Fruit fly (Drosophila melanogaster) whole organism, embryonic: ENCODE results near the gene CG18765.

Source experiments
- ATbp ChIP-seq: fragments of 200-800 bp; sonication (Bioruptor generic); optimal IDR thresholded peaks from 2 replicates; lab custom pipeline; 2017; ENCODE audit warnings: missing biosample characterization, mild to moderate bottlenecking, missing genetic modification characterization, missing genetic modification reagents
- Abd-B ChIP-seq: fragments of 200-800 bp; sonication (Bioruptor generic); optimal IDR thresholded peaks from 2 replicates; lab custom pipeline; 2018; ENCODE audit warnings: missing biosample characterization, mild to moderate bottlenecking, missing genetic modification characterization, moderate library complexity
- CG10267 ChIP-seq: fragments of 200-800 bp; sonication (Bioruptor generic); optimal IDR thresholded peaks from 2 replicates; lab custom pipeline; 2018; ENCODE audit warnings: missing biosample characterization, mild to moderate bottlenecking, missing genetic modification characterization, moderate library complexity
- CG11504 ChIP-seq: fragments of 200-800 bp; sonication (Bioruptor generic); optimal IDR thresholded peaks from 3 replicates; lab custom pipeline; 2019; ENCODE audit warnings: missing biosample characterization, mild to moderate bottlenecking, missing genetic modification characterization, moderate library complexity
- CG12219 ChIP-seq: fragments of 200-800 bp; sonication (Bioruptor generic); optimal IDR thresholded peaks from 3 replicates; lab custom pipeline; 2018; ENCODE audit warnings: missing biosample characterization, mild to moderate bottlenecking, missing genetic modification characterization
- CG12659 ChIP-seq: fragments of 200-800 bp; sonication (Bioruptor generic); optimal IDR thresholded peaks from 3 replicates; lab custom pipeline; 2017; ENCODE audit warnings: mild to moderate bottlenecking, missing biosample characterization, missing genetic modification reagents, missing genetic modification characterization
- CG13123 ChIP-seq: fragments of 200-800 bp; sonication (Bioruptor generic); optimal IDR thresholded peaks from 2 replicates; lab custom pipeline; 2016; ENCODE audit warnings: missing biosample characterization, missing genetic modification characterization
- CG1529 ChIP-seq: fragments of 200-800 bp; sonication (Bioruptor generic); optimal IDR thresholded peaks from 3 replicates; lab custom pipeline; 2018; ENCODE audit warnings: missing biosample characterization, missing genetic modification characterization
- CG17359 ChIP-seq: fragments of 200-800 bp; sonication (Bioruptor generic); optimal IDR thresholded peaks from 3 replicates; lab custom pipeline; 2018; ENCODE audit warnings: missing biosample characterization, mild to moderate bottlenecking, missing genetic modification characterization, moderate library complexity
- CG17361 ChIP-seq: fragments of 200-800 bp; sonication (Bioruptor generic); IDR thresholded peaks from 3 replicates; pipeline ENCODE4 v1.3.6; 2022; ENCODE audit warnings: missing biosample characterization, missing genetic modification characterization
- CG17829 ChIP-seq: fragments of 200-800 bp; optimal IDR thresholded peaks from 2 replicates; lab custom pipeline; 2019; ENCODE audit warnings: missing biosample characterization, mild to moderate bottlenecking, missing genetic modification characterization, moderate library complexity
- CG18262 ChIP-seq: fragments of 200-800 bp; optimal IDR thresholded peaks from 3 replicates; lab custom pipeline; 2019; ENCODE audit warnings: missing biosample characterization, mild to moderate bottlenecking, missing genetic modification characterization, moderate library complexity
- CG2678 ChIP-seq: fragments of 200-800 bp; sonication (Bioruptor generic); optimal IDR thresholded peaks from 3 replicates; lab custom pipeline; 2019; ENCODE audit warnings: missing biosample characterization, mild to moderate bottlenecking, missing genetic modification characterization, moderate library complexity
- CG2875 ChIP-seq: fragments of 200-800 bp; sonication (Bioruptor generic); optimal IDR thresholded peaks from 2 replicates; lab custom pipeline; 2017; ENCODE audit warnings: missing biosample characterization, mild to moderate bottlenecking, missing genetic modification characterization, missing genetic modification reagents
- CG3281 ChIP-seq: fragments of 200-800 bp; sonication (Bioruptor generic); optimal IDR thresholded peaks from 3 replicates; lab custom pipeline; 2017; ENCODE audit warnings: missing biosample characterization, mild to moderate bottlenecking, missing genetic modification characterization
- CG34422 ChIP-seq: fragments of 200-800 bp; sonication (Bioruptor generic); IDR thresholded peaks from 3 replicates; pipeline ENCODE4 v1.3.6; 2022; ENCODE audit warnings: missing biosample characterization, missing genetic modification characterization
- CG4360 ChIP-seq: fragments of 200-800 bp; sonication (Bioruptor generic); IDR thresholded peaks from 2 replicates; pipeline ENCODE4 v1.3.6; 2022; ENCODE audit warnings: missing biosample characterization, missing genetic modification characterization
- CG4424 ChIP-seq: fragments of 200-800 bp; sonication (Bioruptor generic); optimal IDR thresholded peaks from 3 replicates; lab custom pipeline; 2016; ENCODE audit warnings: missing biosample characterization, missing genetic modification characterization
- CG4820 ChIP-seq: fragments of 200-800 bp; sonication (Bioruptor generic); optimal IDR thresholded peaks from 3 replicates; lab custom pipeline; 2016; ENCODE audit warnings: missing biosample characterization, missing genetic modification characterization
- CG6689 ChIP-seq: fragments of 200-800 bp; sonication (Bioruptor generic); IDR thresholded peaks from 2 replicates; pipeline ENCODE4 v1.3.6; 2022; ENCODE audit warnings: missing biosample characterization, missing genetic modification characterization
- CG7357 ChIP-seq: fragments of 200-800 bp; sonication (Bioruptor generic); IDR thresholded peaks from 3 replicates; pipeline ENCODE4 v1.3.6; 2022; ENCODE audit warnings: missing biosample characterization, missing genetic modification characterization
- CG7963 ChIP-seq: fragments of 200-800 bp; sonication (Bioruptor generic); IDR thresholded peaks from 3 replicates; pipeline ENCODE4 v1.3.6; 2022; ENCODE audit warnings: missing biosample characterization, missing genetic modification characterization; ENCODE audit not compliant: partially characterized antibody
- CG8281 ChIP-seq: fragments of 200-800 bp; sonication (Bioruptor generic); optimal IDR thresholded peaks from 2 replicates; lab custom pipeline; 2018; ENCODE audit warnings: missing biosample characterization, mild to moderate bottlenecking, missing genetic modification characterization, moderate library complexity
- CG8290 ChIP-seq, 3 experiments: fragments of 200-800 bp; sonication (Bioruptor generic); optimal IDR thresholded peaks; 2 replicates each; lab custom pipeline; 2016 to 2019; ENCODE audit warnings: missing biosample characterization in 3 of 3, missing genetic modification characterization in 3 of 3, mild to moderate bottlenecking in 2 of 3, moderate library complexity in 1 of 3
- CG9215 ChIP-seq: fragments of 200-800 bp; sonication (Bioruptor generic); IDR thresholded peaks from 2 replicates; pipeline ENCODE4 v1.3.6; 2022; ENCODE audit warnings: missing biosample characterization, missing genetic modification characterization
- CG9437 ChIP-seq: fragments of 200-800 bp; sonication (Bioruptor generic); optimal IDR thresholded peaks from 2 replicates; lab custom pipeline; 2018; ENCODE audit warnings: missing biosample characterization, mild to moderate bottlenecking, missing genetic modification characterization
- D19A ChIP-seq: fragments of 200-800 bp; optimal IDR thresholded peaks from 3 replicates; lab custom pipeline; 2019; ENCODE audit warnings: missing biosample characterization, mild to moderate bottlenecking, missing genetic modification characterization, moderate library complexity
- ERR ChIP-seq: fragments of 200-800 bp; sonication (Bioruptor generic); optimal IDR thresholded peaks from 2 replicates; lab custom pipeline; 2016; ENCODE audit warnings: missing biosample characterization, missing genetic modification characterization
- H2.0 ChIP-seq: fragments of 200-800 bp; sonication (Bioruptor generic); IDR thresholded peaks from 2 replicates; pipeline ENCODE4 v1.3.6; 2022; ENCODE audit warnings: missing biosample characterization, missing genetic modification characterization
- Hmr ChIP-seq: fragments of 200-800 bp; sonication (Bioruptor generic); optimal IDR thresholded peaks from 3 replicates; lab custom pipeline; 2017; ENCODE audit warnings: mild to moderate bottlenecking, missing biosample characterization, missing genetic modification reagents, missing genetic modification characterization
- Lhr ChIP-seq: fragments of 200-800 bp; sonication (Bioruptor generic); optimal IDR thresholded peaks from 3 replicates; lab custom pipeline; 2017; ENCODE audit warnings: mild to moderate bottlenecking, missing biosample characterization, missing genetic modification reagents, missing genetic modification characterization
- Meics ChIP-seq: fragments of 200-800 bp; sonication (Bioruptor generic); optimal IDR thresholded peaks from 2 replicates; lab custom pipeline; 2017; ENCODE audit warnings: missing biosample characterization, mild to moderate bottlenecking, missing genetic modification characterization
- Nf-YB ChIP-seq: fragments of 200-800 bp; sonication (Bioruptor generic); optimal IDR thresholded peaks from 3 replicates; lab custom pipeline; 2019; ENCODE audit warnings: missing biosample characterization, mild to moderate bottlenecking, missing genetic modification characterization, moderate library complexity
- Opbp ChIP-seq: fragments of 200-800 bp; sonication (Bioruptor generic); IDR thresholded peaks from 3 replicates; pipeline ENCODE4 v1.3.6; 2022; ENCODE audit warnings: missing biosample characterization, missing genetic modification characterization; ENCODE audit not compliant: partially characterized antibody
- Ssrp ChIP-seq: fragments of 200-800 bp; sonication (Bioruptor generic); optimal IDR thresholded peaks from 2 replicates; lab custom pipeline; 2018; ENCODE audit warnings: missing biosample characterization, mild to moderate bottlenecking, missing genetic modification characterization, moderate library complexity
- Xbp1 ChIP-seq: fragments of 200-800 bp; sonication (Bioruptor generic); optimal IDR thresholded peaks from 3 replicates; lab custom pipeline; 2016; ENCODE audit warnings: missing biosample characterization, mild to moderate bottlenecking, missing genetic modification characterization
- ap ChIP-seq: fragments of 200-800 bp; sonication (Bioruptor generic); IDR thresholded peaks from 2 replicates; pipeline ENCODE4 v1.3.6; 2022; ENCODE audit warnings: missing biosample characterization, missing genetic modification characterization
- ato ChIP-seq: fragments of 200-800 bp; sonication (Bioruptor generic); IDR thresholded peaks from 2 replicates; pipeline ENCODE4 v1.3.6; 2022; ENCODE audit warnings: missing biosample characterization, missing genetic modification characterization; ENCODE audit not compliant: partially characterized antibody
- crc ChIP-seq: fragments of 200-800 bp; sonication (Bioruptor generic); optimal IDR thresholded peaks from 2 replicates; lab custom pipeline; 2016; ENCODE audit warnings: missing biosample characterization, missing genetic modification characterization
- cwo ChIP-seq: fragments of 200-800 bp; sonication (Bioruptor generic); optimal IDR thresholded peaks from 3 replicates; lab custom pipeline; 2017; ENCODE audit warnings: missing biosample characterization, missing genetic modification characterization, mild to moderate bottlenecking, moderate library complexity, missing genetic modification reagents
- fd3F ChIP-seq: fragments of 200-800 bp; sonication (Bioruptor generic); optimal IDR thresholded peaks from 2 replicates; lab custom pipeline; 2018; ENCODE audit warnings: missing biosample characterization, mild to moderate bottlenecking, missing genetic modification characterization, moderate library complexity
- gfzf ChIP-seq: fragments of 200-800 bp; sonication (Bioruptor generic); optimal IDR thresholded peaks from 2 replicates; lab custom pipeline; 2016; ENCODE audit warnings: missing biosample characterization, mild to moderate bottlenecking, missing genetic modification characterization, moderate library complexity
- ind ChIP-seq: fragments of 200-800 bp; sonication (Bioruptor generic); optimal IDR thresholded peaks from 3 replicates; lab custom pipeline; 2016; ENCODE audit warnings: missing biosample characterization, missing genetic modification characterization
- lmd ChIP-seq: fragments of 200-800 bp; sonication (Bioruptor generic); IDR thresholded peaks from 2 replicates; pipeline ENCODE4 v1.3.6; 2022; ENCODE audit warnings: missing biosample characterization, missing genetic modification characterization
- nerfin-1 ChIP-seq: fragments of 200-800 bp; sonication (Bioruptor generic); optimal IDR thresholded peaks from 3 replicates; lab custom pipeline; 2019; ENCODE audit warnings: missing biosample characterization, mild to moderate bottlenecking, missing genetic modification characterization, moderate library complexity
- pros ChIP-seq: fragments of 200-800 bp; sonication (Bioruptor generic); optimal IDR thresholded peaks from 3 replicates; lab custom pipeline; 2019; ENCODE audit warnings: missing biosample characterization, mild to moderate bottlenecking, missing genetic modification characterization, moderate library complexity
- run ChIP-seq: fragments of 200-800 bp; sonication (Bioruptor generic); optimal IDR thresholded peaks from 3 replicates; lab custom pipeline; 2018; ENCODE audit warnings: missing biosample characterization, mild to moderate bottlenecking, missing genetic modification characterization
- salm ChIP-seq: fragments of 200-800 bp; sonication (Bioruptor generic); optimal IDR thresholded peaks from 2 replicates; lab custom pipeline; 2018; ENCODE audit warnings: missing biosample characterization, mild to moderate bottlenecking, missing genetic modification characterization
- slbo ChIP-seq: fragments of 200-800 bp; sonication (Bioruptor generic); IDR thresholded peaks from 2 replicates; pipeline ENCODE4 v1.3.6; 2022; ENCODE audit warnings: missing biosample characterization, missing genetic modification characterization

The CG18765 gene

DNA sequence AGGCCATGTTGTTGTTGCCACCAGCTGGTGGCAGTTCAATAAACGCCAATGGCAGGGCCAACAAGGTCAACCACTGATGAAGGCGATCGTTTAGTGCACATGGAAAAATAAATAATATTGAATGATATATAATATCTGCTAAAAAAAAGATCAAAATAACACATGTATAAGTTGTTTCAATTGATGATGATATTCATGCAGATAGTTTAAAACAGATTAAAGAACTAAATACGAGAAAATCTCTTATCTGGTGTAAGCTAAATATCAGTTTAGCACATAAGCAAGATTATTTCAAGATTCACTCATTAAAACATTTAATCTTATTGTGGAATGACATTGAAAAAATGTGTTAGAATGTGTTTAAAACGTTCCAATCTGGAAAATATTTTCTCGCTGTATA lies 28.2 kb downstream of the CG18765 start (continued):
- peak; percentile 3 for TF ChIP-seq Nf-YB (GFP tag; lab: Kevin White, UChicago)
- TF ChIP-seq CG34422, result 0 out of 3 replicates have a peak, but pooled peaks have one; percentile 34
- peak; percentile 39 for TF ChIP-seq CG4424 (GFP tag; lab: Kevin White, UChicago)
- TF ChIP-seq cwo (GFP tag; lab: Kevin White, UChicago), result peak; percentile 31
- no peak for TF ChIP-seq CG13123 (GFP tag; lab: Kevin White, UChicago)
- TF ChIP-seq ATbp (GFP tag; lab: Kevin White, UChicago), result peak; percentile 29
- TF ChIP-seq Lhr (GFP tag; lab: Kevin White, UChicago), result no peak
- peak; percentile 52 for TF ChIP-seq lmd (GFP tag; lab: Robert Waterston, UW)
- no peak for TF ChIP-seq ato (GFP tag; lab: Robert Waterston, UW)
- peak; percentile 24 for TF ChIP-seq run (tag; lab: Kevin White, UChicago)
- peak; percentile 64; the same call in 2 of the 3 replicates for TF ChIP-seq CG17361 (GFP tag; lab: Robert Waterston, UW)
- TF ChIP-seq Meics (GFP tag; lab: Kevin White, UChicago), result peak; percentile 48
- TF ChIP-seq CG18262 (tag; lab: Kevin White, UChicago), result peak; percentile 68
- TF ChIP-seq salm, result peak; percentile 44
- no peak for TF ChIP-seq H2.0 (GFP tag; lab: Robert Waterston, UW)
- peak; percentile 62 for TF ChIP-seq CG17359 (tag; lab: Kevin White, UChicago)
- TF ChIP-seq ERR (GFP tag; lab: Kevin White, UChicago), result no peak
- peak; percentile 77 for TF ChIP-seq CG2678
- no peak for TF ChIP-seq ap (GFP tag; lab: Robert Waterston, UW)
- no peak for TF ChIP-seq CG9215
- TF ChIP-seq CG10267 (tag; lab: Kevin White, UChicago), result peak; percentile 34
- TF ChIP-seq Xbp1 (GFP tag; lab: Kevin White, UChicago), result peak; percentile 35
- no peak for TF ChIP-seq pros (GFP tag; lab: Kevin White, UChicago)
- peak; percentile 64 for TF ChIP-seq CG9437 (GFP tag; lab: Kevin White, UChicago)
- TF ChIP-seq Opbp, result no peak
- peak; percentile 50 for TF ChIP-seq D19A (tag; lab: Kevin White, UChicago)
- peak; percentile 3 for TF ChIP-seq CG8281
- TF ChIP-seq crc (GFP tag; lab: Kevin White, UChicago), result no peak
- TF ChIP-seq slbo, result peak; percentile 30; the same call in 1 of the 2 replicates
- TF ChIP-seq CG7357 (GFP tag; lab: Robert Waterston, UW), result peak; percentile 38; the same call in 1 of the 3 replicates
- TF ChIP-seq CG11504 (tag; lab: Kevin White, UChicago), result peak; percentile 77
- TF ChIP-seq ind (GFP tag; lab: Kevin White, UChicago), result peak; percentile 34
- peak; percentile 28 for TF ChIP-seq CG12659
- TF ChIP-seq Abd-B (GFP tag; lab: Kevin White, UChicago), result peak; percentile 49
- no peak for TF ChIP-seq CG1529 (GFP tag; lab: Kevin White, UChicago)
- peak; percentile 19 for TF ChIP-seq CG2875 (GFP tag; lab: Kevin White, UChicago)
- peak; percentile 36 for TF ChIP-seq Hmr
- peak; percentile 34 for TF ChIP-seq nerfin-1 (tag; lab: Kevin White, UChicago)
- peak; percentile 32 for TF ChIP-seq fd3F (GFP tag; lab: Kevin White, UChicago)
- TF ChIP-seq Ssrp (tag; lab: Kevin White, UChicago), result peak; percentile 35
- TF ChIP-seq gfzf (GFP tag; lab: Kevin White, UChicago), result no peak
- no peak for TF ChIP-seq CG4360 (GFP tag; lab: Robert Waterston, UW)
- peak; percentile 47 for TF ChIP-seq CG17829
- TF ChIP-seq CG3281 (GFP tag; lab: Kevin White, UChicago), result no peak
- TF ChIP-seq CG7963 (GFP tag; lab: Robert Waterston, UW), result no peak
- peak; percentile 23 for TF ChIP-seq CG4820 (GFP tag; lab: Kevin White, UChicago)
- peak; percentile 38 for TF ChIP-seq CG6689 (GFP tag; lab: Robert Waterston, UW)
- no peak for TF ChIP-seq CG8290 (GFP tag; optimal IDR thresholded peaks at IDR 0.05; lab: Kevin White, UChicago)
- peak in 1 of 2 experiments; percentile 9 for TF ChIP-seq CG8290 (tag; optimal IDR thresholded peaks at IDR 0.05; lab: Kevin White, UChicago)
- TF ChIP-seq CG12219 (GFP tag; lab: Kevin White, UChicago), result peak; percentile 4
